Fruit fly (Drosophila melanogaster) whole organism, embryonic: ENCODE results near the gene Chd3.

Source experiments
- CG14441 ChIP-seq: fragments of 200-800 bp; sonication (Bioruptor generic); IDR thresholded peaks from 2 replicates; pipeline ENCODE4 v1.3.6; 2022; ENCODE audit warnings: missing biosample characterization, missing genetic modification characterization
- CG15601 ChIP-seq: fragments of 200-800 bp; sonication (Bioruptor generic); optimal IDR thresholded peaks from 3 replicates; lab custom pipeline; 2019; ENCODE audit warnings: missing biosample characterization, mild to moderate bottlenecking, missing genetic modification characterization, moderate library complexity
- CG7357 ChIP-seq: fragments of 200-800 bp; sonication (Bioruptor generic); IDR thresholded peaks from 3 replicates; pipeline ENCODE4 v1.3.6; 2022; ENCODE audit warnings: missing biosample characterization, missing genetic modification characterization
- CG8359 ChIP-seq: fragments of 200-800 bp; sonication (Bioruptor generic); optimal IDR thresholded peaks from 2 replicates; lab custom pipeline; 2017; ENCODE audit warnings: missing biosample characterization, mild to moderate bottlenecking, missing genetic modification characterization, borderline replicate concordance
- Dll ChIP-seq: fragments of 200-800 bp; sonication (Bioruptor generic); IDR thresholded peaks from 4 replicates; pipeline ENCODE4 v1.3.6; 2022; ENCODE audit warnings: missing biosample characterization, missing genetic modification characterization; ENCODE audit not compliant: partially characterized antibody
- Eip74EF ChIP-seq, 2 experiments: fragments of 200-800 bp in 1 of 2; fragments of >200 bp in 1 of 2; sonication (Bioruptor generic) in 1 of 2; optimal IDR thresholded peaks; 2 replicates each; lab custom pipeline; 2017 to 2019; ENCODE audit warnings: missing biosample characterization in 2 of 2, missing genetic modification characterization in 2 of 2, mild to moderate bottlenecking in 1 of 2, moderate library complexity in 1 of 2
- Usf ChIP-seq: fragments of 200-800 bp; sonication (Bioruptor generic); optimal IDR thresholded peaks from 2 replicates; lab custom pipeline; 2017; ENCODE audit warnings: missing genotype, missing biosample characterization, missing genetic modification characterization
- bigmax ChIP-seq: fragments of 200-800 bp; sonication (Bioruptor generic); optimal IDR thresholded peaks from 2 replicates; lab custom pipeline; 2018; ENCODE audit warnings: missing biosample characterization, mild to moderate bottlenecking, missing genetic modification characterization
- cato ChIP-seq: fragments of 200-800 bp; sonication (Bioruptor generic); optimal IDR thresholded peaks from 2 replicates; lab custom pipeline; 2016; ENCODE audit warnings: missing biosample characterization, missing genetic modification characterization, borderline replicate concordance
- tap ChIP-seq: fragments of 200-800 bp; optimal IDR thresholded peaks from 3 replicates; lab custom pipeline; 2019; ENCODE audit warnings: missing biosample characterization, mild to moderate bottlenecking, missing genetic modification characterization, moderate library complexity
- trem ChIP-seq: fragments of 200-800 bp; optimal IDR thresholded peaks from 3 replicates; lab custom pipeline; 2019; ENCODE audit warnings: missing biosample characterization, mild to moderate bottlenecking, missing genetic modification characterization, moderate library complexity

- TF ChIP-seq Eip74EF (GFP tag; optimal IDR thresholded peaks at IDR 0.05; lab: Kevin White, UChicago), result no peak
- no peak for TF ChIP-seq trem (tag; lab: Kevin White, UChicago)
- no peak for TF ChIP-seq bigmax (GFP tag; lab: Kevin White, UChicago)
- TF ChIP-seq CG7357, result no peak
- no peak for TF ChIP-seq cato (GFP tag; lab: Kevin White, UChicago)
- TF ChIP-seq CG14441, result no peak
- peak; percentile 96 for TF ChIP-seq CG8359 (GFP tag; lab: Kevin White, UChicago)
- TF ChIP-seq tap (tag; lab: Kevin White, UChicago), result no peak
- no peak for TF ChIP-seq Dll (GFP tag; lab: Robert Waterston, UW)
- no peak for TF ChIP-seq CG15601 (tag; lab: Kevin White, UChicago)
- TF ChIP-seq Usf (GFP tag; lab: Kevin White, UChicago), result no peak
Observed at dm6 chr3L:19497135-19497534, 50.2 kb downstream of the Chd3 start.
